Worm (Caenorhabditis elegans) whole organism, late embryonic: ENCODE data around the gene C01G10.1.

Experiments
- ceh-2 ChIP-seq: sonication (generic microtip); optimal IDR thresholded peaks from 2 replicates; lab custom pipeline; 2016; ENCODE audit warnings: missing genotype, missing genetic modification characterization, missing compliant biosample characterization
- dve-1 ChIP-seq: sonication (generic microtip); optimal IDR thresholded peaks from 2 replicates; lab custom pipeline; 2017; ENCODE audit warnings: antibody characterized with exemption, mild to moderate bottlenecking, missing genetic modification characterization, missing compliant biosample characterization
- nhr-11 ChIP-seq: fragments of 150-350 bp; optimal IDR thresholded peaks from 2 replicates; lab custom pipeline; 2014; ENCODE audit warnings: missing biosample characterization, missing genetic modification characterization

DNA sequence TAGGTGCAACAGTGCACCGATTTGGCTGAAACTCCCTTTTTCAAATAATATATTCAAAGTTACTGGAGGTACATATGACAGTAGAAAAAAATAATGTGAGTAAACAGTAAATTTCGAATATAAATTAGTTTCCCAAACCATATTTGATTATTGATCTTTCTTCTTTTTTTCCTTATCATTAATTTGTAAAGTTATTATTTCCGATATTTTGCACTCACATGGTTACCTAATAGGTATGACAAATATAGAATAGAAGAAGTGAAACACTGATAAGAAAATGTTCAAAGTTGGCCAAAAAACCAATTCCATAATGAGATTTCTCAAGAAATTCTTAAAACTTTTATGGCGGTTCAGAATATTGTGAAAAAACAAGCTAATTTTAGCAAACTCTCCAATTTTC is 40.3 kb downstream of the C01G10.1 start:
- TF ChIP-seq nhr-11 (tag; lab: Kevin White, UChicago) (no peak), dve-1 (tag; lab: Kevin White, UChicago) (no peak), ceh-2 (tag; lab: Kevin White, UChicago) (no peak)
